Worm (Caenorhabditis elegans) whole organism, young adult: ENCODE results near the gene clec-214.

Experiments used
- T26A5.8 ChIP-seq: sonication (generic microtip); optimal IDR thresholded peaks from 2 replicates; lab custom pipeline; 2016; ENCODE audit warnings: missing genetic modification characterization, missing compliant biosample characterization
- akir-1 ChIP-seq: fragments of 200-800 bp; sonication (Bioruptor generic); optimal IDR thresholded peaks from 2 replicates; lab custom pipeline; 2018; ENCODE audit warnings: mild to moderate bottlenecking, missing genetic modification characterization, moderate library complexity, missing compliant biosample characterization
- aptf-3 ChIP-seq: fragments of 200-800 bp; sonication (Bioruptor generic); IDR thresholded peaks from 2 replicates; pipeline ENCODE4 v1.3.6; 2022; ENCODE audit warnings: missing genetic modification characterization, missing compliant biosample characterization
- nfya-1 ChIP-seq: sonication (generic microtip); optimal IDR thresholded peaks from 2 replicates; lab custom pipeline; 2017; ENCODE audit warnings: antibody characterized with exemption, missing compliant biosample characterization, missing genetic modification characterization, borderline replicate concordance; ENCODE audit not compliant: insufficient read depth
- pha-4 ChIP-seq: fragments of 150-350 bp; sonication (generic microtip); optimal IDR thresholded peaks from 2 replicates; lab custom pipeline; 2014; ENCODE audit warnings: missing biosample characterization, missing genetic modification reagents, missing genetic modification characterization

DNA sequence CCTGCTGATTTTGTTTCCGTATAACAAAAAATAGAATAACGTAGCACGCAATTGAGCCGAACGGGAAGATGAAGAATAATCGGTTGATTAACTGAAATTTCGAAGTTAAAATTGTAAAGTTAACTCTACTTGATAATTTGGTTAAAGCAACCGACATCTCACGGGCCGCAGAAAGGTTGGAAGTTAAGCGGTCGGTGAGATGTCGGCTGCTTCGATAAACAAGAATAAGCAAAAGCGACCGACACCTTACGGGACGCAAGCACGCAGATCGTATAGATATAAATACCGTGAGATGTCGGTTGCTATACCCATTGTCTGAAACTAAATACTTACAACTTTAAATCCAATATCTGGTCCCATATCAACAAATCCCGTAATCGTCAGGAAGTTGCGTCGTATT, 15.0 kb upstream of the clec-214 start:
- TF ChIP-seq T26A5.8 (tag; lab: Kevin White, UChicago), result no peak
- TF ChIP-seq aptf-3 (GFP tag; lab: Robert Waterston, UW), result no peak
- no peak for TF ChIP-seq akir-1 (GFP tag; lab: Kevin White, UChicago)
- no peak for TF ChIP-seq pha-4
- no peak for TF ChIP-seq nfya-1 (tag; lab: Kevin White, UChicago)
